Fruit fly (Drosophila melanogaster) whole organism, wandering third instar larva: ENCODE data around the gene CG32354.
A peak's percentile ranks its signal among the peaks of the same experiment; 100 is the strongest.

ENCODE experiments used
- Abd-B ChIP-seq: fragments of >200 bp; optimal IDR thresholded peaks from 2 replicates; lab custom pipeline; 2017; ENCODE audit warnings: missing biosample characterization, missing genetic modification characterization
- CG32264 ChIP-seq: fragments of 200-800 bp; sonication (Bioruptor generic); optimal IDR thresholded peaks from 2 replicates; lab custom pipeline; 2016; ENCODE audit warnings: missing biosample characterization, missing genetic modification characterization
- CG9705 ChIP-seq: fragments of 200-800 bp; sonication (Bioruptor generic); optimal IDR thresholded peaks from 2 replicates; lab custom pipeline; 2018; ENCODE audit warnings: missing biosample characterization, mild to moderate bottlenecking, missing genetic modification characterization
- CrebA ChIP-seq: fragments of 200-800 bp; sonication (Bioruptor generic); optimal IDR thresholded peaks from 2 replicates; lab custom pipeline; 2016; ENCODE audit warnings: missing biosample characterization, mild to moderate bottlenecking, missing genetic modification characterization, borderline replicate concordance
- Dfd ChIP-seq: fragments of >200 bp; optimal IDR thresholded peaks from 2 replicates; lab custom pipeline; 2017; ENCODE audit warnings: missing biosample characterization, missing genetic modification characterization
- Dif ChIP-seq: fragments of 200-275, 200-300 bp; sonication (Bioruptor generic); optimal IDR thresholded peaks from 2 replicates; lab custom pipeline; 2018; ENCODE audit warnings: missing biosample characterization, missing genetic modification characterization; ENCODE audit not compliant: partially characterized antibody
- GATAd ChIP-seq: sonication (Bioruptor generic); optimal IDR thresholded peaks from 2 replicates; lab custom pipeline; 2016; ENCODE audit warnings: missing biosample characterization, missing genetic modification characterization
- HLH106 ChIP-seq: fragments of 200-800 bp; optimal IDR thresholded peaks from 3 replicates; lab custom pipeline; 2019; ENCODE audit warnings: missing biosample characterization, mild to moderate bottlenecking, missing genetic modification characterization, moderate library complexity
- Hnf4 ChIP-seq: fragments of 200-800 bp; sonication (Bioruptor generic); optimal IDR thresholded peaks from 2 replicates; lab custom pipeline; 2016; ENCODE audit warnings: missing biosample characterization, mild to moderate bottlenecking, missing genetic modification characterization
- Hr78 ChIP-seq: fragments of >200 bp; optimal IDR thresholded peaks from 2 replicates; lab custom pipeline; 2017; ENCODE audit warnings: missing biosample characterization, missing genetic modification characterization
- Hr83 ChIP-seq: fragments of 200-300 bp; sonication (Bioruptor generic); optimal IDR thresholded peaks from 2 replicates; lab custom pipeline; 2016; ENCODE audit warnings: missing biosample characterization, mild to moderate bottlenecking, missing genetic modification characterization, moderate library complexity; ENCODE audit not compliant: poor library complexity, severe bottlenecking
- Jra ChIP-seq: sonication (Bioruptor generic); optimal IDR thresholded peaks from 2 replicates; lab custom pipeline; 2016; ENCODE audit warnings: missing biosample characterization, missing genetic modification characterization
- OdsH ChIP-seq: fragments of 200-800 bp; sonication (Bioruptor generic); optimal IDR thresholded peaks from 2 replicates; lab custom pipeline; 2016; ENCODE audit warnings: missing biosample characterization, mild to moderate bottlenecking, missing genetic modification characterization
- Rel ChIP-seq, 2 experiments: fragments of 200-800 bp; sonication (Bioruptor generic) in 1 of 2; optimal IDR thresholded peaks; 2 replicates in 1 of 2; 3 replicates in 1 of 2; lab custom pipeline; 2016 to 2019; ENCODE audit warnings: mild to moderate bottlenecking in 2 of 2, missing biosample characterization in 2 of 2, missing genetic modification characterization in 2 of 2, moderate library complexity in 1 of 2
- Sp1 ChIP-seq: fragments of 200-800 bp; sonication (Bioruptor generic); optimal IDR thresholded peaks from 3 replicates; lab custom pipeline; 2019; ENCODE audit warnings: missing biosample characterization, mild to moderate bottlenecking, missing genetic modification characterization, moderate library complexity
- Vsx2 ChIP-seq: fragments of 200-300, 225-300 bp; sonication (Bioruptor generic); optimal IDR thresholded peaks from 2 replicates; lab custom pipeline; 2018; ENCODE audit warnings: missing biosample characterization, missing genetic modification characterization; ENCODE audit not compliant: partially characterized antibody
- br ChIP-seq: fragments of 200-800 bp; sonication (Bioruptor generic); optimal IDR thresholded peaks from 2 replicates; lab custom pipeline; 2016; ENCODE audit warnings: missing biosample characterization, missing genetic modification characterization
- dl ChIP-seq, 2 experiments: fragments of 175-275, 200-275 bp in 1 of 2; fragments of 200-275 bp in 1 of 2; sonication (Bioruptor generic); optimal IDR thresholded peaks; lab custom pipeline; 2018; ENCODE audit warnings: mild to moderate bottlenecking in 2 of 2, missing biosample characterization in 2 of 2, missing genetic modification characterization in 2 of 2, moderate library complexity in 2 of 2; ENCODE audit not compliant: partially characterized antibody in 2 of 2, insufficient read depth in 1 of 2
- dmrt93B ChIP-seq: fragments of 200-800 bp; sonication (Bioruptor generic); optimal IDR thresholded peaks from 2 replicates; lab custom pipeline; 2018; ENCODE audit warnings: missing biosample characterization, mild to moderate bottlenecking, missing genetic modification characterization
- dsf ChIP-seq: sonication (Bioruptor generic); optimal IDR thresholded peaks from 2 replicates; lab custom pipeline; 2016; ENCODE audit warnings: missing biosample characterization, missing genetic modification characterization, borderline replicate concordance
- ey ChIP-seq: fragments of 200-800 bp; sonication (Bioruptor generic); optimal IDR thresholded peaks from 2 replicates; lab custom pipeline; 2016; ENCODE audit warnings: missing biosample characterization, missing genetic modification characterization
- foxo ChIP-seq, 2 experiments: fragments of 200-800 bp; sonication (Bioruptor generic); optimal IDR thresholded peaks; 2 replicates in 1 of 2; 3 replicates in 1 of 2; lab custom pipeline; 2016 to 2017; ENCODE audit warnings: missing biosample characterization in 2 of 2, missing genetic modification characterization in 2 of 2
- fru ChIP-seq: fragments of 200-800 bp; sonication (Bioruptor generic); optimal IDR thresholded peaks from 3 replicates; lab custom pipeline; 2016; ENCODE audit warnings: missing biosample characterization, mild to moderate bottlenecking, missing genetic modification characterization
- h ChIP-seq: fragments of 200-800 bp; sonication (Bioruptor generic); optimal IDR thresholded peaks from 3 replicates; lab custom pipeline; 2016; ENCODE audit warnings: missing biosample characterization, mild to moderate bottlenecking, missing genetic modification characterization
- lola ChIP-seq: fragments of >200 bp; optimal IDR thresholded peaks from 2 replicates; lab custom pipeline; 2017; ENCODE audit warnings: missing biosample characterization, missing genetic modification characterization
- pan ChIP-seq: fragments of >200 bp; optimal IDR thresholded peaks from 2 replicates; lab custom pipeline; 2017
- psq ChIP-seq: fragments of 200-800 bp; sonication (Bioruptor generic); optimal IDR thresholded peaks from 3 replicates; lab custom pipeline; 2017; ENCODE audit warnings: missing biosample characterization, mild to moderate bottlenecking, missing genetic modification characterization, moderate library complexity
- rgr ChIP-seq: fragments of 200-800 bp; sonication (Bioruptor generic); optimal IDR thresholded peaks from 3 replicates; lab custom pipeline; 2016; ENCODE audit warnings: missing biosample characterization, mild to moderate bottlenecking, missing genetic modification characterization
- sage ChIP-seq: fragments of 200-800 bp; sonication (Bioruptor generic); optimal IDR thresholded peaks from 2 replicates; lab custom pipeline; 2016; ENCODE audit warnings: missing biosample characterization, mild to moderate bottlenecking, missing genetic modification characterization
- sv ChIP-seq: fragments of 200-800 bp; sonication (Bioruptor generic); optimal IDR thresholded peaks from 3 replicates; lab custom pipeline; 2016; ENCODE audit warnings: missing biosample characterization, missing genetic modification characterization
- tai ChIP-seq: sonication (Bioruptor generic); optimal IDR thresholded peaks from 2 replicates; lab custom pipeline; 2016; ENCODE audit warnings: missing biosample characterization, missing genetic modification characterization
- usp ChIP-seq: fragments of >200 bp; optimal IDR thresholded peaks from 2 replicates; lab custom pipeline; 2017; ENCODE audit warnings: missing biosample characterization, missing genetic modification characterization
- woc ChIP-seq: sonication (Bioruptor generic); optimal IDR thresholded peaks from 2 replicates; lab custom pipeline; 2016; ENCODE audit warnings: missing biosample characterization, mild to moderate bottlenecking, missing genetic modification characterization

Gene CG32354

dm6 chr3L:8371538-8371937, 50.5 kb downstream of the CG32354 start:
- no peak for TF ChIP-seq dl (GFP tag; optimal IDR thresholded peaks at IDR 0.05; lab: Kevin White, UChicago; ENCODE audit: insufficient read depth in 1 of 2, partially characterized antibody in 2 of 2)
- no peak for TF ChIP-seq CrebA (GFP tag; lab: Kevin White, UChicago)
- TF ChIP-seq Hnf4 (GFP tag; lab: Kevin White, UChicago) = no peak
- TF ChIP-seq h (GFP tag; lab: Kevin White, UChicago) = no peak
- no peak for TF ChIP-seq ey (GFP tag; lab: Kevin White, UChicago)
- TF ChIP-seq sv (GFP tag; lab: Kevin White, UChicago) = no peak
- no peak for TF ChIP-seq Vsx2 (GFP tag; lab: Kevin White, UChicago)
- TF ChIP-seq pan = no peak
- no peak for TF ChIP-seq foxo (GFP tag; optimal IDR thresholded peaks at IDR 0.05; lab: Kevin White, UChicago)
- no peak for TF ChIP-seq usp (GFP tag; lab: Kevin White, UChicago)
- TF ChIP-seq tai = no peak
- no peak for TF ChIP-seq CG32264
- TF ChIP-seq Rel (GFP tag; optimal IDR thresholded peaks at IDR 0.05; lab: Kevin White, UChicago) = no peak
- no peak for TF ChIP-seq Rel (tag; optimal IDR thresholded peaks at IDR 0.05; lab: Kevin White, UChicago)
- no peak for TF ChIP-seq Jra (GFP tag; lab: Kevin White, UChicago)
- no peak for TF ChIP-seq dmrt93B (GFP tag; lab: Kevin White, UChicago)
- no peak for TF ChIP-seq HLH106 (tag; lab: Kevin White, UChicago)
- TF ChIP-seq Hr78 (GFP tag; lab: Kevin White, UChicago) = no peak

DNA sequence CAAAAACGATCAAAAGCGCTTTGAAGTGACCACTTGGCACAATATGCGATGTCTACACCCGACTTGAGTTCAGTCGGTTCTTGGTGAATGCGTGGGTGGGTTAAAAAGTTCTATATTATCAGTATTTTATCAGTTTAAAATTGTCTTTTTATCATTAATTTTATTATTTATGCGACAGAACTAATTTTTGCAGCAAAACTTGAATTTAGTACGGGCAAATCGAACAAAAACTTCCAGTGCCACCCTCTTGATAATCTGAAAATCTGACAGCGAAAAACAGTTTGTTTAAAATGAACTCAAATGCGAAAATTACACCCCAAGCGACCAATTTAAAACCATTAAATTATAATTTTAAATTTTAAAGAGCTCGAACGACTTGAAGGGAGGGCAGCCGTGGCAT, 51.1 kb downstream of the CG32354 start:
- peak; percentile 46 for TF ChIP-seq sage (GFP tag; lab: Kevin White, UChicago)
- no peak for TF ChIP-seq Dfd (GFP tag; lab: Kevin White, UChicago)
- peak; percentile 52 for TF ChIP-seq CG9705 (GFP tag; lab: Kevin White, UChicago)
- peak; percentile 59 for TF ChIP-seq rgr (GFP tag; lab: Kevin White, UChicago)
- peak; percentile 20 for TF ChIP-seq CrebA (GFP tag; lab: Kevin White, UChicago)
- no peak for TF ChIP-seq dl (GFP tag; optimal IDR thresholded peaks at IDR 0.05; lab: Kevin White, UChicago; ENCODE audit: insufficient read depth in 1 of 2, partially characterized antibody in 2 of 2)
- TF ChIP-seq Rel (GFP tag; optimal IDR thresholded peaks at IDR 0.05; lab: Kevin White, UChicago) = no peak
- TF ChIP-seq Rel (tag; optimal IDR thresholded peaks at IDR 0.05; lab: Kevin White, UChicago) = peak; percentile 37
- TF ChIP-seq Abd-B = no peak
- peak; percentile 44 for TF ChIP-seq CG32264
- peak; percentile 45 for TF ChIP-seq OdsH (GFP tag; lab: Kevin White, UChicago)
- TF ChIP-seq GATAd (GFP tag; lab: Kevin White, UChicago) = no peak
- TF ChIP-seq dmrt93B (GFP tag; lab: Kevin White, UChicago) = peak; percentile 23
- peak; percentile 77 for TF ChIP-seq HLH106 (tag; lab: Kevin White, UChicago)
- peak; percentile 49 for TF ChIP-seq br (GFP tag; lab: Kevin White, UChicago)
- peak; percentile 54 for TF ChIP-seq fru
- peak; percentile 51 for TF ChIP-seq psq (GFP tag; lab: Kevin White, UChicago)
- peak; percentile 78 for TF ChIP-seq Sp1 (GFP tag; lab: Kevin White, UChicago)
- peak; percentile 5 for TF ChIP-seq Hnf4 (GFP tag; lab: Kevin White, UChicago)
- TF ChIP-seq usp (GFP tag; lab: Kevin White, UChicago) = no peak
- TF ChIP-seq Dif (GFP tag; lab: Kevin White, UChicago) = no peak
- peak; percentile 73 for TF ChIP-seq h (GFP tag; lab: Kevin White, UChicago)
- TF ChIP-seq Vsx2 (GFP tag; lab: Kevin White, UChicago) = no peak
- peak; percentile 50 for TF ChIP-seq ey (GFP tag; lab: Kevin White, UChicago)
- TF ChIP-seq Hr83 (GFP tag; lab: Kevin White, UChicago) = no peak
- peak in 1 of 2 experiments; percentile 53 for TF ChIP-seq foxo (GFP tag; optimal IDR thresholded peaks at IDR 0.05; lab: Kevin White, UChicago)
- no peak for TF ChIP-seq dsf (GFP tag; lab: Kevin White, UChicago)
- TF ChIP-seq woc (GFP tag; lab: Kevin White, UChicago) = peak; percentile 53

dm6 chr3L:8369456-8369855, 52.5 kb downstream of the CG32354 start:
- peak; percentile 7 for TF ChIP-seq Sp1 (GFP tag; lab: Kevin White, UChicago)
- TF ChIP-seq lola (GFP tag; lab: Kevin White, UChicago) = no peak
